Fruit fly (Drosophila melanogaster) whole organism, embryonic: Measurements from ENCODE around the gene CG7069.

Experiments
- CG10979 ChIP-seq: fragments of 200-800 bp; sonication (Bioruptor generic); optimal IDR thresholded peaks from 2 replicates; lab custom pipeline; 2018; ENCODE audit warnings: missing biosample characterization, mild to moderate bottlenecking, missing genetic modification characterization, moderate library complexity
- CG11247 ChIP-seq: fragments of 200-800 bp; sonication (Bioruptor generic); IDR thresholded peaks from 2 replicates; pipeline ENCODE4 v1.3.6; 2022; ENCODE audit warnings: missing biosample characterization, missing genetic modification characterization
- CG11504 ChIP-seq: fragments of 200-800 bp; sonication (Bioruptor generic); optimal IDR thresholded peaks from 3 replicates; lab custom pipeline; 2019; ENCODE audit warnings: missing biosample characterization, mild to moderate bottlenecking, missing genetic modification characterization, moderate library complexity
- CG1233 ChIP-seq: fragments of 200-800 bp; sonication (Bioruptor generic); optimal IDR thresholded peaks from 4 replicates; lab custom pipeline; 2018; ENCODE audit warnings: missing biosample characterization, mild to moderate bottlenecking, missing genetic modification characterization
- CG12769 ChIP-seq: fragments of 200-800 bp; sonication (Bioruptor generic); optimal IDR thresholded peaks from 2 replicates; lab custom pipeline; 2019; ENCODE audit warnings: missing biosample characterization, mild to moderate bottlenecking, missing genetic modification characterization, moderate library complexity
- CG15269 ChIP-seq: fragments of 200-800 bp; sonication (Bioruptor generic); optimal IDR thresholded peaks from 2 replicates; lab custom pipeline; 2018; ENCODE audit warnings: missing biosample characterization, mild to moderate bottlenecking, missing genetic modification characterization, moderate library complexity
- CG16863 ChIP-seq: fragments of 200-800 bp; sonication (Bioruptor generic); optimal IDR thresholded peaks from 3 replicates; lab custom pipeline; 2016; ENCODE audit warnings: missing biosample characterization, missing genetic modification characterization
- CG31224 ChIP-seq: fragments of 200-800 bp; sonication (Bioruptor generic); IDR thresholded peaks from 2 replicates; pipeline ENCODE4 v1.3.6; 2022; ENCODE audit warnings: missing biosample characterization, missing genetic modification characterization
- CG31388 ChIP-seq: fragments of 200-800 bp; sonication (Bioruptor generic); optimal IDR thresholded peaks from 2 replicates; lab custom pipeline; 2016; ENCODE audit warnings: missing biosample characterization, missing genetic modification characterization
- CG7357 ChIP-seq: fragments of 200-800 bp; sonication (Bioruptor generic); IDR thresholded peaks from 3 replicates; pipeline ENCODE4 v1.3.6; 2022; ENCODE audit warnings: missing biosample characterization, missing genetic modification characterization
- CG7745 ChIP-seq: fragments of 200-800 bp; sonication (Bioruptor generic); optimal IDR thresholded peaks from 2 replicates; lab custom pipeline; 2018; ENCODE audit warnings: missing biosample characterization, mild to moderate bottlenecking, missing genetic modification characterization, moderate library complexity
- CG7786 ChIP-seq: fragments of 200-800 bp; sonication (Bioruptor generic); optimal IDR thresholded peaks from 2 replicates; lab custom pipeline; 2016; ENCODE audit warnings: missing biosample characterization, missing genetic modification characterization
- CG7963 ChIP-seq: fragments of 200-800 bp; sonication (Bioruptor generic); IDR thresholded peaks from 3 replicates; pipeline ENCODE4 v1.3.6; 2022; ENCODE audit warnings: missing biosample characterization, missing genetic modification characterization; ENCODE audit not compliant: partially characterized antibody
- CG8388 ChIP-seq: fragments of 200-800 bp; sonication (Bioruptor generic); optimal IDR thresholded peaks from 2 replicates; lab custom pipeline; 2019; ENCODE audit warnings: missing biosample characterization, mild to moderate bottlenecking, missing genetic modification characterization, moderate library complexity
- Dbx ChIP-seq: fragments of 200-800 bp; sonication (Bioruptor generic); IDR thresholded peaks from 3 replicates; pipeline ENCODE4 v1.3.6; 2022; ENCODE audit warnings: missing biosample characterization, missing genetic modification characterization
- Fer3 ChIP-seq: fragments of 200-800 bp; sonication (Bioruptor generic); optimal IDR thresholded peaks from 2 replicates; lab custom pipeline; 2018; ENCODE audit warnings: missing biosample characterization, mild to moderate bottlenecking, missing genetic modification characterization, moderate library complexity
- H2.0 ChIP-seq: fragments of 200-800 bp; sonication (Bioruptor generic); IDR thresholded peaks from 2 replicates; pipeline ENCODE4 v1.3.6; 2022; ENCODE audit warnings: missing biosample characterization, missing genetic modification characterization
- MESR4 ChIP-seq: fragments of 200-800 bp; sonication (Bioruptor generic); optimal IDR thresholded peaks from 2 replicates; lab custom pipeline; 2018; ENCODE audit warnings: missing biosample characterization, mild to moderate bottlenecking, missing genetic modification characterization, moderate library complexity
- Nf-YB ChIP-seq: fragments of 200-800 bp; sonication (Bioruptor generic); optimal IDR thresholded peaks from 3 replicates; lab custom pipeline; 2019; ENCODE audit warnings: missing biosample characterization, mild to moderate bottlenecking, missing genetic modification characterization, moderate library complexity
- Pdp1 ChIP-seq, 2 experiments: fragments of 200-800 bp; sonication (Bioruptor generic); optimal IDR thresholded peaks; 3 replicates each; lab custom pipeline; 2016; ENCODE audit warnings: missing biosample characterization in 2 of 2, missing genetic modification characterization in 2 of 2, mild to moderate bottlenecking in 1 of 2, moderate library complexity in 1 of 2
- Rfx ChIP-seq: fragments of 200-800 bp; sonication (Bioruptor generic); IDR thresholded peaks from 2 replicates; pipeline ENCODE4 v1.3.6; 2022; ENCODE audit warnings: missing biosample characterization, missing genetic modification characterization
- Rx ChIP-seq: fragments of 200-800 bp; sonication (Bioruptor generic); IDR thresholded peaks from 2 replicates; pipeline ENCODE4 v1.3.6; 2022; ENCODE audit warnings: missing biosample characterization, missing genetic modification characterization
- Spps ChIP-seq: fragments of 200-800 bp; sonication (Bioruptor generic); optimal IDR thresholded peaks from 2 replicates; lab custom pipeline; 2018; ENCODE audit warnings: missing biosample characterization, mild to moderate bottlenecking, missing genetic modification characterization
- Sry-δ ChIP-seq: fragments of 200-800 bp; sonication (Bioruptor generic); optimal IDR thresholded peaks from 2 replicates; lab custom pipeline; 2016; ENCODE audit warnings: missing biosample characterization, missing genetic modification characterization
- Ssrp ChIP-seq: fragments of 200-800 bp; sonication (Bioruptor generic); optimal IDR thresholded peaks from 2 replicates; lab custom pipeline; 2018; ENCODE audit warnings: missing biosample characterization, mild to moderate bottlenecking, missing genetic modification characterization, moderate library complexity
- TFAM ChIP-seq: fragments of 200-800 bp; sonication (Bioruptor generic); optimal IDR thresholded peaks from 2 replicates; lab custom pipeline; 2017; ENCODE audit warnings: missing biosample characterization, missing genetic modification characterization, inconsistent platforms
- Taf1 ChIP-seq: fragments of 200-800 bp; sonication (Bioruptor generic); IDR thresholded peaks from 2 replicates; pipeline ENCODE4 v1.3.6; 2022; ENCODE audit warnings: missing biosample characterization, missing genetic modification characterization
- Trl ChIP-seq, 3 experiments: fragments of >200 bp in 2 of 3; fragments of 200-800 bp in 1 of 3; sonication (Bioruptor generic) in 1 of 3; optimal IDR thresholded peaks; 2 replicates in 1 of 3; 3 replicates in 2 of 3; lab custom pipeline; 2016 to 2017; ENCODE audit warnings: missing biosample characterization in 1 of 3, missing genetic modification characterization in 1 of 3
- Vsx1 ChIP-seq: fragments of 200-800 bp; sonication (Bioruptor generic); optimal IDR thresholded peaks from 2 replicates; lab custom pipeline; 2017; ENCODE audit warnings: missing biosample characterization, mild to moderate bottlenecking, missing genetic modification characterization, missing genetic modification reagents
- ab ChIP-seq: fragments of 200-800 bp; sonication (Bioruptor generic); optimal IDR thresholded peaks from 2 replicates; lab custom pipeline; 2016; ENCODE audit warnings: missing biosample characterization, missing genetic modification characterization
- abd-A ChIP-seq: fragments of 200-800 bp; sonication (Bioruptor generic); optimal IDR thresholded peaks from 3 replicates; lab custom pipeline; 2019; ENCODE audit warnings: missing biosample characterization, mild to moderate bottlenecking, missing genetic modification characterization, moderate library complexity
- ac ChIP-seq: fragments of 200-800 bp; sonication (Bioruptor generic); optimal IDR thresholded peaks from 3 replicates; lab custom pipeline; 2017; ENCODE audit warnings: missing biosample characterization, mild to moderate bottlenecking, missing genetic modification characterization
- ase ChIP-seq: fragments of 200-800 bp; sonication (Bioruptor generic); IDR thresholded peaks from 3 replicates; pipeline ENCODE4 v1.3.6; 2022; ENCODE audit warnings: missing biosample characterization, missing genetic modification characterization
- bowl ChIP-seq: fragments of 200-800 bp; sonication (Bioruptor generic); IDR thresholded peaks from 2 replicates; pipeline ENCODE4 v1.3.6; 2022; ENCODE audit warnings: missing biosample characterization, missing genetic modification characterization
- croc ChIP-seq: fragments of 200-800 bp; sonication (Bioruptor generic); conservative IDR thresholded peaks from 3 replicates; pipeline ENCODE4 v1.3.6; 2022; ENCODE audit warnings: missing biosample characterization, missing genetic modification characterization
- danr ChIP-seq: fragments of 200-800 bp; sonication (Bioruptor generic); IDR thresholded peaks from 2 replicates; pipeline ENCODE4 v1.3.6; 2022; ENCODE audit warnings: missing biosample characterization, missing genetic modification characterization
- esg ChIP-seq: fragments of 200-800 bp; sonication (Bioruptor generic); conservative IDR thresholded peaks from 2 replicates; pipeline ENCODE4 v1.3.6; 2022; ENCODE audit warnings: missing biosample characterization, missing genetic modification characterization
- mirr ChIP-seq: fragments of 200-800 bp; sonication (Bioruptor generic); optimal IDR thresholded peaks from 3 replicates; lab custom pipeline; 2018; ENCODE audit warnings: missing biosample characterization, mild to moderate bottlenecking, missing genetic modification characterization
- nerfin-1 ChIP-seq: fragments of 200-800 bp; sonication (Bioruptor generic); optimal IDR thresholded peaks from 3 replicates; lab custom pipeline; 2019; ENCODE audit warnings: missing biosample characterization, mild to moderate bottlenecking, missing genetic modification characterization, moderate library complexity
- oc ChIP-seq: fragments of 200-800 bp; sonication (Bioruptor generic); optimal IDR thresholded peaks from 2 replicates; lab custom pipeline; 2018; ENCODE audit warnings: missing biosample characterization, mild to moderate bottlenecking, missing genetic modification characterization, moderate library complexity
- pan ChIP-seq, 4 experiments: fragments of >200 bp in 3 of 4; fragments of 200-800 bp in 1 of 4; sonication (Bioruptor generic) in 1 of 4; optimal IDR thresholded peaks in 3 of 4; IDR thresholded peaks in 1 of 4; 2 replicates each; pipeline versions ENCODE4 v1.3.6 to Lab custom; 2017 to 2022; ENCODE audit warnings: missing biosample characterization in 2 of 4, missing genetic modification characterization in 2 of 4, mixed read lengths in 1 of 4
- pb ChIP-seq: fragments of 200-800 bp; sonication (Bioruptor generic); optimal IDR thresholded peaks from 3 replicates; lab custom pipeline; 2016; ENCODE audit warnings: missing biosample characterization, missing genetic modification characterization
- phol ChIP-seq: fragments of 200-800 bp; sonication (Bioruptor generic); optimal IDR thresholded peaks from 3 replicates; lab custom pipeline; 2018; ENCODE audit warnings: missing biosample characterization, mild to moderate bottlenecking, missing genetic modification characterization, moderate library complexity
- pum ChIP-seq: fragments of 200-800 bp; sonication (Bioruptor generic); optimal IDR thresholded peaks from 2 replicates; lab custom pipeline; 2016; ENCODE audit warnings: missing biosample characterization, missing genetic modification characterization
- ro ChIP-seq: fragments of 200-800 bp; sonication (Bioruptor generic); IDR thresholded peaks from 2 replicates; pipeline ENCODE4 v1.3.6; 2022; ENCODE audit warnings: missing biosample characterization, missing genetic modification characterization
- slbo ChIP-seq: fragments of 200-800 bp; sonication (Bioruptor generic); IDR thresholded peaks from 2 replicates; pipeline ENCODE4 v1.3.6; 2022; ENCODE audit warnings: missing biosample characterization, missing genetic modification characterization
- stwl ChIP-seq: fragments of 200-800 bp; sonication (Bioruptor generic); optimal IDR thresholded peaks from 3 replicates; lab custom pipeline; 2018; ENCODE audit warnings: missing biosample characterization, mild to moderate bottlenecking, missing genetic modification characterization, moderate library complexity
- ttk ChIP-seq: fragments of 200-800 bp; sonication (Bioruptor generic); IDR thresholded peaks from 2 replicates; pipeline ENCODE4 v2.1.2; 2022; ENCODE audit warnings: missing biosample characterization, missing genetic modification characterization
- usp ChIP-seq: fragments of >200 bp; optimal IDR thresholded peaks from 2 replicates; lab custom pipeline; 2017; ENCODE audit warnings: missing biosample characterization, missing genetic modification characterization

CG7069 gene

DNA sequence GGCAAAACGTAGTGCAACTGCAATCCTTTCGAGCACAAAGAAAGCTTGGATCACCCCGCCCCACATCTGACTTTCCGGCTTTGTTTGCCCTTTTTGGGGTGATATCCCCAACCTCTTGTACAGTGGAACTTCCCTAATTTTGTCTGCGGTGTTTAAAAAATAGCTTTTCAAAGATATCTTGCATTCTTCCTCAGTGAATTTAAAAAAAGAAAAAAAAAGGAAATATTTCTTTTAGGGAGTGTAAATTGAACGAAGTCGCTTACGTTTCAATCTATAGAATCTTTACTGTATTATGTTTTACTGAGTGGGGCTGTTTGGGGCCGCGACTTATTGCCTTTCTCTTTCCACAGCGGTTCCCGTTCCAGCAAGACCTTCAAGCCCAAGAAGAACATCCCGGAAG lies 49.0 kb downstream of the CG7069 start (continued):
- no peak for TF ChIP-seq oc
- TF ChIP-seq usp = no peak
- no peak for TF ChIP-seq CG15269 (tag; lab: Kevin White, UChicago)
- TF ChIP-seq abd-A (tag; lab: Kevin White, UChicago) = no peak
- peak; percentile 26 for TF ChIP-seq pum
- TF ChIP-seq TFAM (GFP tag; lab: Kevin White, UChicago) = no peak
- peak; percentile 52 for TF ChIP-seq CG7786 (GFP tag; lab: Kevin White, UChicago)
- no peak for TF ChIP-seq ro (GFP tag; lab: Robert Waterston, UW)
- TF ChIP-seq Dbx (GFP tag; lab: Robert Waterston, UW) = peak; percentile 70; the same call in 2 of the 3 replicates
- peak; percentile 28 for TF ChIP-seq CG10979
- TF ChIP-seq mirr = no peak
- TF ChIP-seq H2.0 (GFP tag; lab: Robert Waterston, UW) = peak; percentile 74
- peak; percentile 12 for TF ChIP-seq CG1233 (GFP tag; lab: Kevin White, UChicago)
- TF ChIP-seq MESR4 (GFP tag; lab: Kevin White, UChicago) = no peak
- TF ChIP-seq slbo (GFP tag; lab: Robert Waterston, UW) = peak; percentile 89
- peak; percentile 84 for TF ChIP-seq Rfx (GFP tag; lab: Robert Waterston, UW)
- peak; percentile 32 for TF ChIP-seq CG8388 (GFP tag; lab: Kevin White, UChicago)
- peak; percentile 67 to 75 for TF ChIP-seq Pdp1 (GFP tag; optimal IDR thresholded peaks at IDR 0.05; lab: Kevin White, UChicago)
- peak; percentile 54; the same call in 1 of the 2 replicates for TF ChIP-seq CG31224
- peak; percentile 42 for TF ChIP-seq pb (GFP tag; lab: Kevin White, UChicago)
- TF ChIP-seq ab (GFP tag; lab: Kevin White, UChicago) = no peak
- 0 out of 2 replicates have a peak, but pooled peaks have one; percentile 34 for TF ChIP-seq Rx
- TF ChIP-seq ac (GFP tag; lab: Kevin White, UChicago) = no peak
- TF ChIP-seq phol (tag; lab: Kevin White, UChicago) = peak; percentile 26
- TF ChIP-seq CG16863 (GFP tag; lab: Kevin White, UChicago) = peak; percentile 47
- peak; percentile 43 for TF ChIP-seq Ssrp (tag; lab: Kevin White, UChicago)
- TF ChIP-seq Taf1 = peak; percentile 60; the same call in 1 of the 2 replicates
- TF ChIP-seq CG11504 = no peak
- TF ChIP-seq CG31388 = no peak
- TF ChIP-seq danr = peak; percentile 64; the same call in 1 of the 2 replicates
- no peak for TF ChIP-seq Spps (tag; lab: Kevin White, UChicago)
- TF ChIP-seq stwl (tag; lab: Kevin White, UChicago) = no peak
- TF ChIP-seq Nf-YB = peak; percentile 17
- TF ChIP-seq ttk (GFP tag; lab: Robert Waterston, UW) = peak; percentile 71
- TF ChIP-seq CG12769 = no peak
- TF ChIP-seq Trl (optimal IDR thresholded peaks at IDR 0.05; lab: Kevin White, UChicago) = no peak
- peak; percentile 29 for TF ChIP-seq Trl (GFP tag; optimal IDR thresholded peaks at IDR 0.05; lab: Kevin White, UChicago)
- peak; percentile 69 for TF ChIP-seq Fer3 (tag; lab: Kevin White, UChicago)
- peak; percentile 56; the same call in 1 of the 3 replicates for TF ChIP-seq ase
- TF ChIP-seq CG11247 (GFP tag; lab: Robert Waterston, UW) = peak; percentile 63; the same call in 1 of the 2 replicates
- no peak for TF ChIP-seq CG7963 (GFP tag; lab: Robert Waterston, UW)
- 0 out of 3 replicates have a peak, but pooled peaks have one; percentile 46 for TF ChIP-seq CG7357 (GFP tag; lab: Robert Waterston, UW)
- no peak for TF ChIP-seq Vsx1 (GFP tag; lab: Kevin White, UChicago)
- no peak for TF ChIP-seq Sry-δ
- TF ChIP-seq croc (GFP tag; lab: Robert Waterston, UW) = peak; percentile 32; the same call in 2 of the 3 replicates
- peak; percentile 67 for TF ChIP-seq esg (GFP tag; lab: Robert Waterston, UW)
- TF ChIP-seq pan (optimal IDR thresholded peaks at IDR 0.05; lab: Kevin White, UChicago) = no peak
- peak in 1 of 2 experiments; percentile 86 for TF ChIP-seq pan (GFP tag; optimal IDR thresholded peaks at IDR 0.05 in 1 of 2, IDR thresholded peaks at IDR 0.05 in 1 of 2)
- TF ChIP-seq CG7745 (tag; lab: Kevin White, UChicago) = no peak
- peak; percentile 72 for TF ChIP-seq bowl (GFP tag; lab: Robert Waterston, UW)
- TF ChIP-seq nerfin-1 (tag; lab: Kevin White, UChicago) = no peak
